Worm (Caenorhabditis elegans): ENCODE data around the gene F11C7.6.

DNA sequence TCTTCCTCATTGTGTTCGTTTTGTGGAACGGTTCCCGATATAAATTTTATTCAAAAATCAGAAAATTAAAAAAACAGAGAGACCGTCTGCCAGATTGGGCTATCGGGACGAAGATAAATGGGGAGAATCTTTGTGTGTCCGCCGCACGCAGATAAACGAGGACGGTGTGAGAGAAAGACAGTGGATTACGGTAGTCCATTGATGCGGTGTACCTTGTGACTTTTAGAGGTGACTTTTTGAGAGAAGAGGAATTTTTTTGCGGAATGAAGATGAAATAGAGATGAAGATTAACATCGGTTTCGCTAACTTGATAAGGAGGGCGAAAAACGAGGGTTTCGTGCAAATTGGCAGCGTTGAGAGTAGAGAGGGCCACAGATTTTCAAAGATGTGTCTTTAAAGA is 26.4 kb downstream of the F11C7.6 start:
- TF ChIP-seq mab-5 (tag; optimal IDR thresholded peaks at IDR 0.05): no peak
- TF ChIP-seq ces-1 (GFP tag; optimal IDR thresholded peaks at IDR 0.05): no peak
- no peak for TF ChIP-seq nhr-76 (tag; optimal IDR thresholded peaks at IDR 0.05)
- TF ChIP-seq lsy-2 (tag; optimal IDR thresholded peaks at IDR 0.05): no peak
- TF ChIP-seq unc-62 (GFP tag; optimal IDR thresholded peaks at IDR 0.05): no peak
- TF ChIP-seq snpc-4 (tag; optimal IDR thresholded peaks at IDR 0.05): no peak
- no peak for TF ChIP-seq nhr-2 (tag; optimal IDR thresholded peaks at IDR 0.05)
- TF ChIP-seq elt-3 (tag; optimal IDR thresholded peaks at IDR 0.05): no peak
- no peak for TF ChIP-seq elt-1 (tag; optimal IDR thresholded peaks at IDR 0.05; ENCODE audit: borderline replicate concordance, insufficient read depth)
- TF ChIP-seq nhr-28 (tag; optimal IDR thresholded peaks at IDR 0.05): no peak
- TF ChIP-seq ceh-39 (tag; optimal IDR thresholded peaks at IDR 0.05): no peak
- no peak for TF ChIP-seq nhr-12 (tag; optimal IDR thresholded peaks at IDR 0.05)
